Worm (Caenorhabditis elegans): Measurements from ENCODE around the gene F07F6.1.

DNA sequence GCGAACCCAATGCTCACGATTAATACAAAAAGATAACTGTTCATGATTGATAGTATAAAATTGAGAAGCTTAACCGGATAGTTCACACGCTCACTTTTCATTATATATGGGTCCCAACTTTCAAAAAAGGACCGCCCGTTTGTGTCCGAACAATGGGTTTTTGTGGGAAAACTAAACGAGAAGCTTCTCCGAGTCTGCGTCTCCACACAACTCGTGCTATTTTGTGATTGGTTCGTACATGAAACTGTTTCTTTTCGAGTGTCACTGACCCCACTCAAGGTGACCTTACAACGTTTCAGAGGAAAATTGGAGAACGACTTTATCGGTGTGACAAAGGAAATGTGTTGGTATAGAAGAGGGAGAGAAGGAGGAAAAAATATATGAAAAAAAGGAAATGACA, 853 bp upstream of the F07F6.1 start, which contains the start of gene dct-5:
- TF ChIP-seq W03F9.2 (tag; optimal IDR thresholded peaks at IDR 0.05), result no peak
- TF ChIP-seq him-1 (tag; optimal IDR thresholded peaks at IDR 0.05), result no peak

All from whole organism, L4/young adult.